Worm (Caenorhabditis elegans) whole organism, L4 larva: ENCODE measurements around the gene C02H6.3.

Experiments used
- ama-1 ChIP-seq: fragments of 150-350 bp; optimal IDR thresholded peaks from 2 replicates; lab custom pipeline; 2014; ENCODE audit warnings: inconsistent platforms, mixed read lengths
- ceh-82 ChIP-seq: sonication (generic microtip); optimal IDR thresholded peaks from 2 replicates; lab custom pipeline; 2017; ENCODE audit warnings: missing biosample characterization, missing genetic modification characterization
- daf-16 ChIP-seq, 3 experiments: sonication (generic microtip); optimal IDR thresholded peaks; 2 replicates each; lab custom pipeline; 2016 to 2017; ENCODE audit warnings: missing genetic modification characterization in 3 of 3, missing genetic modification reagents in 3 of 3, mild to moderate bottlenecking in 2 of 3, missing compliant biosample characterization in 2 of 3, missing biosample characterization in 1 of 3, moderate library complexity in 1 of 3
- jun-1 ChIP-seq: fragments of 150-350 bp; optimal IDR thresholded peaks from 2 replicates; lab custom pipeline; 2014; ENCODE audit warnings: missing biosample characterization, missing genetic modification reagents, missing genetic modification characterization
- lin-15B ChIP-seq: fragments of 150-350 bp; sonication (generic microtip); optimal IDR thresholded peaks from 3 replicates; lab custom pipeline; 2014; ENCODE audit warnings: missing biosample characterization, missing genetic modification characterization
- mep-1 ChIP-seq: fragments of 150-350 bp; sonication (generic microtip); optimal IDR thresholded peaks from 3 replicates; lab custom pipeline; 2014; ENCODE audit warnings: missing biosample characterization, missing genetic modification characterization
- pha-4 ChIP-seq, 2 experiments: fragments of 150-350 bp in 1 of 2; fragments of 200-800 bp in 1 of 2; sonication (Bioruptor generic) in 1 of 2; IDR thresholded peaks in 1 of 2; optimal IDR thresholded peaks in 1 of 2; 2 replicates each; pipeline versions ENCODE4 v1.3.6 to Lab custom; 2014 to 2022; ENCODE audit warnings: missing genetic modification characterization in 2 of 2, missing genetic modification reagents in 2 of 2, missing biosample characterization in 1 of 2, missing compliant biosample characterization in 1 of 2

ce11 chrV:7361673-7362072 lies 26.0 kb downstream of the C02H6.3 start, which contains the start of gene cyp-35A1:
- TF ChIP-seq jun-1 (tag; lab: Kevin White, UChicago) (no peak), lin-15B (tag; lab: Kevin White, UChicago) (no peak), ceh-82 (tag; lab: Kevin White, UChicago) (no peak), daf-16 (GFP tag; optimal IDR thresholded peaks at IDR 0.05; lab: Kevin White, UChicago) (no peak), daf-16 (tag; optimal IDR thresholded peaks at IDR 0.05; lab: Kevin White, UChicago) (no peak), ama-1 (lab: Kevin White, UChicago) (no peak), mep-1 (tag; lab: Kevin White, UChicago) (no peak), pha-4 (GFP tag; IDR thresholded peaks at IDR 0.05; lab: Robert Waterston, UW) (no peak), pha-4 (tag; optimal IDR thresholded peaks at IDR 0.05; lab: Kevin White, UChicago) (no peak)
